Fruit fly (Drosophila melanogaster): Measurements from ENCODE around the gene out.

The out gene

DNA sequence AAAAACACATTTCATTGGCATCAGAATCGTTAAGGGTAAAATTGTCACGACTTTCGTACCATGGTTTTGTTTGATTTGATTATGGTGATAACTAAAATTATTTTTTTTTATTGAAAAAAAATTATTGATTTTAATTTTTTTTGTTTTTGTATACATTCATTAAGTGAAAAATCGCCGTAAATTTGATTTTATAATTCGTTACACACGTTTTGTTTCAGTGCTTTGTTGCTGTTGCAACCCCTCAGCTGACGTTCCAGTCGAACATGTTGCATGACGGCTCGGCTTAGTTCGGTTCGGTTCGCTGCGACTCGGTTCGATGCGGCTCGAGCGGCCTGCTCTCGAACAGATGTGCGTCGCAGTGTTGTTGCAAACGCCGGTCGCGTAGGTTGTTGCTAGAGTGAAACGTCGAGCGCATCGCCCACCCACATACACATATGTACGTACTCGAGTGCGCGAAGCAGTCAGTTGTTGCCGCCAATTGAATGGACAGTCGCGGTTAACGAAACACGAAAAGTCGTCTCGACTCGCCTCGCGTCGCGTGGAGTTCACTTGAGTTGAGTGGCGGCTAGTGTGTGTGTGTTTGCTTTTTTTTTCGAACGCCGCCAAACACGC, 31.0 kb upstream of the out start, which contains the start of gene kek5 (continued):
- TF ChIP-seq zfh1 (GFP tag; IDR thresholded peaks at IDR 0.05) (peak; percentile 65; the same call in 2 of the 3 replicates), gsb-n (tag; optimal IDR thresholded peaks at IDR 0.05) (no peak), CG6272 (GFP tag; IDR thresholded peaks at IDR 0.05) (no peak), Awh (GFP tag; IDR thresholded peaks at IDR 0.05) (no peak), da (GFP tag; optimal IDR thresholded peaks at IDR 0.05) (no peak), CG13775 (GFP tag; optimal IDR thresholded peaks at IDR 0.05) (peak; percentile 19), corto (GFP tag; optimal IDR thresholded peaks at IDR 0.05) (no peak), Sry-β (GFP tag; optimal IDR thresholded peaks at IDR 0.05) (no peak), CG2889 (GFP tag; IDR thresholded peaks at IDR 0.05) (no peak), run (tag; optimal IDR thresholded peaks at IDR 0.05) (no peak), psq (GFP tag; optimal IDR thresholded peaks at IDR 0.05) (no peak), Asciz (GFP tag; optimal IDR thresholded peaks at IDR 0.05) (no peak), CG10959 (GFP tag; IDR thresholded peaks at IDR 0.05) (no peak), CG18262 (tag; optimal IDR thresholded peaks at IDR 0.05) (peak; percentile 55), CG15479 (GFP tag; optimal IDR thresholded peaks at IDR 0.05) (no peak), CG9437 (GFP tag; optimal IDR thresholded peaks at IDR 0.05) (no peak), tgo (GFP tag; IDR thresholded peaks at IDR 0.05) (no peak; the same call in 2 of the 3 replicates), CG7556 (GFP tag; optimal IDR thresholded peaks at IDR 0.05) (peak; percentile 26), unc-4 (GFP tag; IDR thresholded peaks at IDR 0.05; ENCODE audit: partially characterized antibody) (no peak), otp (GFP tag; IDR thresholded peaks at IDR 0.05) (no peak; the same call in 2 of the 3 replicates), crp (GFP tag; optimal IDR thresholded peaks at IDR 0.05) (no peak), Aef1 (GFP tag; IDR thresholded peaks at IDR 0.05) (no peak), HHEX (GFP tag; optimal IDR thresholded peaks at IDR 0.05) (no peak), ato (GFP tag; IDR thresholded peaks at IDR 0.05; ENCODE audit: partially characterized antibody) (0 out of 2 replicates have a peak, but pooled peaks have one; percentile 26), vfl (GFP tag; optimal IDR thresholded peaks at IDR 0.05) (no peak), Hr51 (GFP tag; optimal IDR thresholded peaks at IDR 0.05) (peak in 1 of 2 experiments; percentile 38), CG30431 (GFP tag; optimal IDR thresholded peaks at IDR 0.05) (no peak), CG13296 (GFP tag; optimal IDR thresholded peaks at IDR 0.05) (no peak), Nf-YC (tag; optimal IDR thresholded peaks at IDR 0.05) (no peak), pum (GFP tag; optimal IDR thresholded peaks at IDR 0.05) (no peak), Med (GFP tag) (peak; percentile 88), Ravus (GFP tag; IDR thresholded peaks at IDR 0.05) (no peak), Hmx (GFP tag; optimal IDR thresholded peaks at IDR 0.05) (no peak), CG11695 (GFP tag; IDR thresholded peaks at IDR 0.05) (no peak), stwl (tag; optimal IDR thresholded peaks at IDR 0.05) (peak; percentile 1), caup (GFP tag; optimal IDR thresholded peaks at IDR 0.05; ENCODE audit: severe bottlenecking) (peak; percentile 3), CG6813 (GFP tag; optimal IDR thresholded peaks at IDR 0.05) (peak; percentile 18), ase (GFP tag; IDR thresholded peaks at IDR 0.05) (no peak), sens (GFP tag) (peak; percentile 81), Gsc (GFP tag; IDR thresholded peaks at IDR 0.05) (no peak), CG18599 (GFP tag; optimal IDR thresholded peaks at IDR 0.05) (peak; percentile 73), Blimp-1 (GFP tag; optimal IDR thresholded peaks at IDR 0.05) (peak; percentile 38), CG2202 (tag; optimal IDR thresholded peaks at IDR 0.05) (no peak), CG3847 (GFP tag; IDR thresholded peaks at IDR 0.05) (no peak), gro (GFP tag; optimal IDR thresholded peaks at IDR 0.05) (no peak), D (optimal IDR thresholded peaks at IDR 0.05) (no peak), D (GFP tag; optimal IDR thresholded peaks at IDR 0.05) (no peak), CoRest (tag; optimal IDR thresholded peaks at IDR 0.05) (peak; percentile 20), sisA (GFP tag; IDR thresholded peaks at IDR 0.05) (no peak), CG14014 (GFP tag; IDR thresholded peaks at IDR 0.05) (no peak; the same call in 1 of the 2 replicates)

Data from whole organism, embryonic.